Worm (Caenorhabditis elegans) whole organism, L3 larva: ENCODE measurements around the gene C03B1.13.

Source experiments
- R02D3.7 ChIP-seq: fragments of 150-350 bp; optimal IDR thresholded peaks from 2 replicates; lab custom pipeline; 2014; ENCODE audit warnings: missing biosample characterization, missing genetic modification characterization
- aly-2 ChIP-seq: fragments of 150-350 bp; optimal IDR thresholded peaks from 2 replicates; lab custom pipeline; 2014; ENCODE audit warnings: missing biosample characterization, missing genetic modification characterization
- daf-12 ChIP-seq: fragments of 150-350 bp; optimal IDR thresholded peaks from 2 replicates; lab custom pipeline; 2014; ENCODE audit warnings: missing biosample characterization, missing genetic modification reagents, missing genetic modification characterization
- nhr-237 ChIP-seq: fragments of 150-350 bp; optimal IDR thresholded peaks from 2 replicates; lab custom pipeline; 2014; ENCODE audit warnings: missing biosample characterization, missing genetic modification characterization
- nhr-77 ChIP-seq: fragments of 150-350 bp; optimal IDR thresholded peaks from 2 replicates; lab custom pipeline; 2014; ENCODE audit warnings: missing biosample characterization, missing genetic modification characterization
- skn-1 ChIP-seq: fragments of 150-350 bp; optimal IDR thresholded peaks from 2 replicates; lab custom pipeline; 2014; ENCODE audit warnings: missing biosample characterization, missing genetic modification characterization
- unc-39 ChIP-seq: sonication (generic microtip); optimal IDR thresholded peaks from 4 replicates; lab custom pipeline; 2017; ENCODE audit warnings: missing biosample characterization, missing genetic modification characterization

ce11 chrX:6331409-6331808 is 6.4 kb downstream of the C03B1.13 start, which contains the start of gene col-170:
- no peak for TF ChIP-seq skn-1 (tag; lab: Kevin White, UChicago)
- TF ChIP-seq aly-2 (tag; lab: Kevin White, UChicago): no peak
- no peak for TF ChIP-seq nhr-237 (tag; lab: Kevin White, UChicago)
- TF ChIP-seq unc-39 (tag; lab: Kevin White, UChicago): no peak
- no peak for TF ChIP-seq daf-12 (tag; lab: Kevin White, UChicago)
- no peak for TF ChIP-seq R02D3.7 (tag; lab: Kevin White, UChicago)
- TF ChIP-seq nhr-77 (tag; lab: Kevin White, UChicago): no peak
